Worm (Caenorhabditis elegans): ENCODE results near the gene F08H9.4.

ce11 chrV:14500554-14500953 lies 36.3 kb upstream of the F08H9.4 start:
- TF ChIP-seq nhr-77 (tag; optimal IDR thresholded peaks at IDR 0.05), result no peak
- no peak for TF ChIP-seq dmd-6 (GFP tag; IDR thresholded peaks at IDR 0.05)
- no peak for TF ChIP-seq mxl-2 (GFP tag; conservative IDR thresholded peaks at IDR 0.05)
- TF ChIP-seq lin-39 (tag; optimal IDR thresholded peaks at IDR 0.05), result no peak
- no peak for TF ChIP-seq arid-1 (GFP tag; conservative IDR thresholded peaks at IDR 0.05)
- no peak for TF ChIP-seq sdz-12 (GFP tag; optimal IDR thresholded peaks at IDR 0.05)
- no peak for TF ChIP-seq unc-62 (GFP tag; optimal IDR thresholded peaks at IDR 0.05 in 1 of 2)
- no peak for TF ChIP-seq unc-62 (tag; optimal IDR thresholded peaks at IDR 0.05)
